Fruit fly (Drosophila melanogaster) whole organism, wandering third instar larva: ENCODE measurements around the gene Kmn2.
A peak's percentile ranks its signal among the peaks of the same experiment; 100 is the strongest.

Experiments used
- Abd-B ChIP-seq: fragments of >200 bp; optimal IDR thresholded peaks from 2 replicates; lab custom pipeline; 2017; ENCODE audit warnings: missing biosample characterization, missing genetic modification characterization
- CG32264 ChIP-seq: fragments of 200-800 bp; sonication (Bioruptor generic); optimal IDR thresholded peaks from 2 replicates; lab custom pipeline; 2016; ENCODE audit warnings: missing biosample characterization, missing genetic modification characterization
- CG9705 ChIP-seq: fragments of 200-800 bp; sonication (Bioruptor generic); optimal IDR thresholded peaks from 2 replicates; lab custom pipeline; 2018; ENCODE audit warnings: missing biosample characterization, mild to moderate bottlenecking, missing genetic modification characterization
- CrebA ChIP-seq: fragments of 200-800 bp; sonication (Bioruptor generic); optimal IDR thresholded peaks from 2 replicates; lab custom pipeline; 2016; ENCODE audit warnings: missing biosample characterization, mild to moderate bottlenecking, missing genetic modification characterization, borderline replicate concordance
- Dfd ChIP-seq: fragments of >200 bp; optimal IDR thresholded peaks from 2 replicates; lab custom pipeline; 2017; ENCODE audit warnings: missing biosample characterization, missing genetic modification characterization
- Dif ChIP-seq: fragments of 200-275, 200-300 bp; sonication (Bioruptor generic); optimal IDR thresholded peaks from 2 replicates; lab custom pipeline; 2018; ENCODE audit warnings: missing biosample characterization, missing genetic modification characterization; ENCODE audit not compliant: partially characterized antibody
- GATAd ChIP-seq: sonication (Bioruptor generic); optimal IDR thresholded peaks from 2 replicates; lab custom pipeline; 2016; ENCODE audit warnings: missing biosample characterization, missing genetic modification characterization
- HLH106 ChIP-seq: fragments of 200-800 bp; optimal IDR thresholded peaks from 3 replicates; lab custom pipeline; 2019; ENCODE audit warnings: missing biosample characterization, mild to moderate bottlenecking, missing genetic modification characterization, moderate library complexity
- Hnf4 ChIP-seq: fragments of 200-800 bp; sonication (Bioruptor generic); optimal IDR thresholded peaks from 2 replicates; lab custom pipeline; 2016; ENCODE audit warnings: missing biosample characterization, mild to moderate bottlenecking, missing genetic modification characterization
- Hr78 ChIP-seq: fragments of >200 bp; optimal IDR thresholded peaks from 2 replicates; lab custom pipeline; 2017; ENCODE audit warnings: missing biosample characterization, missing genetic modification characterization
- Hr83 ChIP-seq: fragments of 200-300 bp; sonication (Bioruptor generic); optimal IDR thresholded peaks from 2 replicates; lab custom pipeline; 2016; ENCODE audit warnings: missing biosample characterization, mild to moderate bottlenecking, missing genetic modification characterization, moderate library complexity; ENCODE audit not compliant: poor library complexity, severe bottlenecking
- Jra ChIP-seq: sonication (Bioruptor generic); optimal IDR thresholded peaks from 2 replicates; lab custom pipeline; 2016; ENCODE audit warnings: missing biosample characterization, missing genetic modification characterization
- Mio ChIP-seq: sonication (Bioruptor generic); optimal IDR thresholded peaks from 2 replicates; lab custom pipeline; 2016; ENCODE audit warnings: missing biosample characterization, missing genetic modification characterization
- Myc ChIP-seq: fragments of >200 bp; optimal IDR thresholded peaks from 2 replicates; lab custom pipeline; 2017
- N ChIP-seq: fragments of >200 bp; optimal IDR thresholded peaks from 2 replicates; lab custom pipeline; 2018; ENCODE audit warnings: missing biosample characterization, missing external identifiers, missing genetic modification characterization
- OdsH ChIP-seq: fragments of 200-800 bp; sonication (Bioruptor generic); optimal IDR thresholded peaks from 2 replicates; lab custom pipeline; 2016; ENCODE audit warnings: missing biosample characterization, mild to moderate bottlenecking, missing genetic modification characterization
- Rel ChIP-seq, 2 experiments: fragments of 200-800 bp; sonication (Bioruptor generic) in 1 of 2; optimal IDR thresholded peaks; 2 replicates in 1 of 2; 3 replicates in 1 of 2; lab custom pipeline; 2016 to 2019; ENCODE audit warnings: mild to moderate bottlenecking in 2 of 2, missing biosample characterization in 2 of 2, missing genetic modification characterization in 2 of 2, moderate library complexity in 1 of 2
- Sp1 ChIP-seq: fragments of 200-800 bp; sonication (Bioruptor generic); optimal IDR thresholded peaks from 3 replicates; lab custom pipeline; 2019; ENCODE audit warnings: missing biosample characterization, mild to moderate bottlenecking, missing genetic modification characterization, moderate library complexity
- Vsx2 ChIP-seq: fragments of 200-300, 225-300 bp; sonication (Bioruptor generic); optimal IDR thresholded peaks from 2 replicates; lab custom pipeline; 2018; ENCODE audit warnings: missing biosample characterization, missing genetic modification characterization; ENCODE audit not compliant: partially characterized antibody
- br ChIP-seq: fragments of 200-800 bp; sonication (Bioruptor generic); optimal IDR thresholded peaks from 2 replicates; lab custom pipeline; 2016; ENCODE audit warnings: missing biosample characterization, missing genetic modification characterization
- brk ChIP-seq: fragments of 200-800 bp; sonication (Bioruptor generic); optimal IDR thresholded peaks from 2 replicates; lab custom pipeline; 2016; ENCODE audit warnings: missing biosample characterization, mild to moderate bottlenecking, missing genetic modification characterization
- dl ChIP-seq, 2 experiments: fragments of 175-275, 200-275 bp in 1 of 2; fragments of 200-275 bp in 1 of 2; sonication (Bioruptor generic); optimal IDR thresholded peaks; lab custom pipeline; 2018; ENCODE audit warnings: mild to moderate bottlenecking in 2 of 2, missing biosample characterization in 2 of 2, missing genetic modification characterization in 2 of 2, moderate library complexity in 2 of 2; ENCODE audit not compliant: partially characterized antibody in 2 of 2, insufficient read depth in 1 of 2
- dmrt93B ChIP-seq: fragments of 200-800 bp; sonication (Bioruptor generic); optimal IDR thresholded peaks from 2 replicates; lab custom pipeline; 2018; ENCODE audit warnings: missing biosample characterization, mild to moderate bottlenecking, missing genetic modification characterization
- dsf ChIP-seq: sonication (Bioruptor generic); optimal IDR thresholded peaks from 2 replicates; lab custom pipeline; 2016; ENCODE audit warnings: missing biosample characterization, missing genetic modification characterization, borderline replicate concordance
- ey ChIP-seq: fragments of 200-800 bp; sonication (Bioruptor generic); optimal IDR thresholded peaks from 2 replicates; lab custom pipeline; 2016; ENCODE audit warnings: missing biosample characterization, missing genetic modification characterization
- foxo ChIP-seq, 2 experiments: fragments of 200-800 bp; sonication (Bioruptor generic); optimal IDR thresholded peaks; 2 replicates in 1 of 2; 3 replicates in 1 of 2; lab custom pipeline; 2016 to 2017; ENCODE audit warnings: missing biosample characterization in 2 of 2, missing genetic modification characterization in 2 of 2
- fru ChIP-seq: fragments of 200-800 bp; sonication (Bioruptor generic); optimal IDR thresholded peaks from 3 replicates; lab custom pipeline; 2016; ENCODE audit warnings: missing biosample characterization, mild to moderate bottlenecking, missing genetic modification characterization
- h ChIP-seq: fragments of 200-800 bp; sonication (Bioruptor generic); optimal IDR thresholded peaks from 3 replicates; lab custom pipeline; 2016; ENCODE audit warnings: missing biosample characterization, mild to moderate bottlenecking, missing genetic modification characterization
- jim ChIP-seq: fragments of 175-275, 200-325 bp; sonication (Bioruptor generic); optimal IDR thresholded peaks from 2 replicates; lab custom pipeline; 2016; ENCODE audit warnings: missing biosample characterization, mild to moderate bottlenecking, missing genetic modification characterization
- lola ChIP-seq: fragments of >200 bp; optimal IDR thresholded peaks from 2 replicates; lab custom pipeline; 2017; ENCODE audit warnings: missing biosample characterization, missing genetic modification characterization
- pan ChIP-seq: fragments of >200 bp; optimal IDR thresholded peaks from 2 replicates; lab custom pipeline; 2017
- psq ChIP-seq: fragments of 200-800 bp; sonication (Bioruptor generic); optimal IDR thresholded peaks from 3 replicates; lab custom pipeline; 2017; ENCODE audit warnings: missing biosample characterization, mild to moderate bottlenecking, missing genetic modification characterization, moderate library complexity
- rgr ChIP-seq: fragments of 200-800 bp; sonication (Bioruptor generic); optimal IDR thresholded peaks from 3 replicates; lab custom pipeline; 2016; ENCODE audit warnings: missing biosample characterization, mild to moderate bottlenecking, missing genetic modification characterization
- sage ChIP-seq: fragments of 200-800 bp; sonication (Bioruptor generic); optimal IDR thresholded peaks from 2 replicates; lab custom pipeline; 2016; ENCODE audit warnings: missing biosample characterization, mild to moderate bottlenecking, missing genetic modification characterization
- sv ChIP-seq: fragments of 200-800 bp; sonication (Bioruptor generic); optimal IDR thresholded peaks from 3 replicates; lab custom pipeline; 2016; ENCODE audit warnings: missing biosample characterization, missing genetic modification characterization
- tai ChIP-seq: sonication (Bioruptor generic); optimal IDR thresholded peaks from 2 replicates; lab custom pipeline; 2016; ENCODE audit warnings: missing biosample characterization, missing genetic modification characterization
- usp ChIP-seq: fragments of >200 bp; optimal IDR thresholded peaks from 2 replicates; lab custom pipeline; 2017; ENCODE audit warnings: missing biosample characterization, missing genetic modification characterization
- woc ChIP-seq: sonication (Bioruptor generic); optimal IDR thresholded peaks from 2 replicates; lab custom pipeline; 2016; ENCODE audit warnings: missing biosample characterization, mild to moderate bottlenecking, missing genetic modification characterization

Gene Kmn2

DNA sequence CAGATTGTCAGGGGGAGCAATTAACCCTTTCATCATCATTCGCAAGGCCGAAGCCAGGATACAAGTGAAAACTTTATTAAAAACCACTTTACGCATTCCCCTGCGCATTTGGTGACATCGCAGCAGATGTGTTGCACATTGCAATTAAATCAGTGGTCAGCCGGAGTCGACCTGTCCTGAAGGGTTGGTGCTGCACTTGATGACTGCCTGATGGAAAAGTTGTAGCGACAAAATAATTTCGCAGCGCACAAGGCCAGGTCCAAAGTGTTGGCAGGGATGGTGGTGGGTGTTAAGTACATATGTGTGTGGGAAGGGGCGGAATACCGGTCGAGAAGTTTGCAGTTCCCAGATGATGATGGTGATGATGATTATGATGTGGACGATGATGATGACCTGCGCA, 28.9 kb downstream of the Kmn2 start:
- no peak for TF ChIP-seq CG9705 (GFP tag; lab: Kevin White, UChicago)
- TF ChIP-seq jim (GFP tag; lab: Kevin White, UChicago): no peak
- TF ChIP-seq h (GFP tag; lab: Kevin White, UChicago): no peak
- TF ChIP-seq foxo (GFP tag; optimal IDR thresholded peaks at IDR 0.05; lab: Kevin White, UChicago): no peak

DNA sequence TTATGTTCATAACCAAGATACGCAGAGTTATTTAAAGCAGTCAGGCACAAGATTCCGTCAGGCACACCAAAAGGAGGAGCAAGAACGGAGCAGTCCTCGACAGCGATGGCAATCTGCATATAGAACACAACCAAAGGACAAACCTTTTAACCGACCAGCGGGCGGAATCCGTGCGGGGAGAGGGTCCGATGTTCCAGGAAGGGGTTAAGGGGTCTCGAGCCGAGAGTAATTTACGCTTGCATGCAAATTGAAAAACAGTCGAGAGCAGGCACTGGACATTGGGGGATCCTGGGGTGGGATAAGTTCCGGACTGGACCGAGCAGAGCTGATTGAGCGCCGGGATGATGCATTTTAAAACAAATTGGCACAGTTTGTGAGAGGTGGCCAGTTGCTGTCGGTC, 30.5 kb downstream of the Kmn2 start:
- TF ChIP-seq Hr78 (GFP tag; lab: Kevin White, UChicago) (no peak), fru (no peak), brk (no peak), lola (no peak), h (GFP tag; lab: Kevin White, UChicago) (no peak), Hr83 (GFP tag; lab: Kevin White, UChicago) (no peak), CrebA (no peak), CG9705 (GFP tag; lab: Kevin White, UChicago) (no peak), CG32264 (no peak), HLH106 (no peak), jim (GFP tag; lab: Kevin White, UChicago) (no peak), Myc (lab: Kevin White, UChicago) (no peak), Vsx2 (GFP tag; lab: Kevin White, UChicago) (no peak)
- TF ChIP-seq, all 38 proteins: peak for 0

DNA sequence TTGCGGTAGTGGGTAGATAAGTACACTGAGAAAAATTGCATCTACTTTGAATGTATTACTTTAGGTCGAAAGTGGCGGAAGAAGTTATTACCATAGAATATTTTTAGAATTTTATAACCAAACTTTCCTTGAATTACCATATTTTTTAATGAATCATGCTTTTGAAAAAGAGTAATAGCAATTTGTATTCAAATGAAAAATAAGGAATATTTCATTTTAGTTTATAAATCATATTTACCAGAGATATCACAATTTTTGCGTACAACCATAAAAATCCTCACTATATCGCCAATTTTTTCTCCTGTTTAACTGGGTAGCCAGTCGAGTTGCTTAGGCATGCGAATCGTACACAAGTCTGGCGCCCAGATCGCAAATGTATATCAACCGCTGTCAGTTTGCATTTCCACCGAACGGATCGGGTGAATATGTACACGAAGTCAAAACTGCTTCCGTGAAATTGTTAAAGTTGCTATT, 31.4 kb downstream of the Kmn2 start:
- TF ChIP-seq fru (peak; percentile 62), Sp1 (GFP tag; lab: Kevin White, UChicago) (peak; percentile 58), lola (no peak), sv (no peak), Dfd (GFP tag; lab: Kevin White, UChicago) (no peak), dl (GFP tag; optimal IDR thresholded peaks at IDR 0.05; lab: Kevin White, UChicago; ENCODE audit: insufficient read depth in 1 of 2, partially characterized antibody in 2 of 2) (no peak), pan (no peak), Hr78 (GFP tag; lab: Kevin White, UChicago) (no peak), rgr (GFP tag; lab: Kevin White, UChicago) (peak; percentile 50), Rel (GFP tag; optimal IDR thresholded peaks at IDR 0.05; lab: Kevin White, UChicago) (no peak), Rel (tag; optimal IDR thresholded peaks at IDR 0.05; lab: Kevin White, UChicago) (no peak), HLH106 (peak; percentile 68), dmrt93B (GFP tag; lab: Kevin White, UChicago) (peak; percentile 32), dsf (GFP tag; lab: Kevin White, UChicago) (no peak), br (GFP tag; lab: Kevin White, UChicago) (peak; percentile 42), CG9705 (GFP tag; lab: Kevin White, UChicago) (no peak), brk (no peak), h (GFP tag; lab: Kevin White, UChicago) (peak; percentile 58), psq (peak; percentile 31), CrebA (no peak), woc (GFP tag; lab: Kevin White, UChicago) (peak; percentile 3), jim (GFP tag; lab: Kevin White, UChicago) (no peak), tai (no peak), Hnf4 (GFP tag; lab: Kevin White, UChicago) (peak; percentile 33), usp (GFP tag; lab: Kevin White, UChicago) (no peak), Hr83 (GFP tag; lab: Kevin White, UChicago) (no peak), CG32264 (no peak), Jra (GFP tag; lab: Kevin White, UChicago) (no peak), foxo (GFP tag; optimal IDR thresholded peaks at IDR 0.05; lab: Kevin White, UChicago) (peak in 1 of 2 experiments; percentile 62), Dif (no peak), N (no peak), Vsx2 (GFP tag; lab: Kevin White, UChicago) (no peak), Mio (GFP tag; lab: Kevin White, UChicago) (no peak), GATAd (GFP tag; lab: Kevin White, UChicago) (no peak), sage (GFP tag; lab: Kevin White, UChicago) (no peak), Abd-B (GFP tag; lab: Kevin White, UChicago) (no peak), OdsH (GFP tag; lab: Kevin White, UChicago) (peak; percentile 44), ey (GFP tag; lab: Kevin White, UChicago) (peak; percentile 49), Myc (lab: Kevin White, UChicago) (no peak)
